Worm (Caenorhabditis elegans) whole organism, L4/young adult: ENCODE measurements around the gene fbxa-147.

Experiments used
- W03F9.2 ChIP-seq: fragments of 150-350 bp; optimal IDR thresholded peaks from 2 replicates; lab custom pipeline; 2014; ENCODE audit warnings: missing biosample characterization, missing genetic modification characterization
- him-1 ChIP-seq: sonication (generic microtip); optimal IDR thresholded peaks from 2 replicates; lab custom pipeline; 2016; ENCODE audit warnings: missing genotype, missing genetic modification reagents, missing genetic modification characterization, missing compliant biosample characterization

ce11 chrV:14684359-14685312, 31.7 kb upstream of the fbxa-147 start, which contains the start of gene hsp-90:
- no peak for TF ChIP-seq him-1 (tag; lab: Kevin White, UChicago)
- no peak for TF ChIP-seq W03F9.2 (tag; lab: Kevin White, UChicago)
